Worm (Caenorhabditis elegans) whole organism, mixed stage, embryonic: ENCODE results near the gene F53H4.4.

Source experiments
- bed-3 ChIP-seq: fragments of 200-800 bp; sonication (Bioruptor generic); optimal IDR thresholded peaks from 3 replicates; lab custom pipeline; 2018; ENCODE audit warnings: mild to moderate bottlenecking, missing genetic modification characterization, moderate library complexity, missing compliant biosample characterization
- blmp-1 ChIP-seq: fragments of 150-350 bp; optimal IDR thresholded peaks from 2 replicates; lab custom pipeline; 2014; ENCODE audit warnings: missing biosample characterization, missing genetic modification characterization
- nhr-12 ChIP-seq: fragments of 150-350 bp; optimal IDR thresholded peaks from 2 replicates; lab custom pipeline; 2014; ENCODE audit warnings: missing biosample characterization, missing genetic modification characterization
- nhr-237 ChIP-seq: fragments of 150-350 bp; optimal IDR thresholded peaks from 2 replicates; lab custom pipeline; 2014; ENCODE audit warnings: missing biosample characterization, missing genetic modification characterization
- nhr-28 ChIP-seq: fragments of 150-350 bp; optimal IDR thresholded peaks from 2 replicates; lab custom pipeline; 2014; ENCODE audit warnings: missing biosample characterization, missing genetic modification characterization
- tbx-8 ChIP-seq: fragments of 200-800 bp; sonication (Bioruptor generic); optimal IDR thresholded peaks from 2 replicates; lab custom pipeline; 2018; ENCODE audit warnings: mild to moderate bottlenecking, missing genetic modification characterization, moderate library complexity, missing compliant biosample characterization

ce11 chrX:15831537-15831936, 34.6 kb upstream of the F53H4.4 start:
- TF ChIP-seq nhr-237 = no peak
- no peak for TF ChIP-seq bed-3 (GFP tag; lab: Kevin White, UChicago)
- TF ChIP-seq tbx-8 (GFP tag; lab: Kevin White, UChicago) = no peak
- no peak for TF ChIP-seq blmp-1 (tag; lab: Kevin White, UChicago)
- TF ChIP-seq nhr-28 (tag; lab: Kevin White, UChicago) = no peak
- no peak for TF ChIP-seq nhr-12 (tag; lab: Kevin White, UChicago)
